Fruit fly (Drosophila melanogaster): ENCODE data around the gene Gpdh3.

DNA sequence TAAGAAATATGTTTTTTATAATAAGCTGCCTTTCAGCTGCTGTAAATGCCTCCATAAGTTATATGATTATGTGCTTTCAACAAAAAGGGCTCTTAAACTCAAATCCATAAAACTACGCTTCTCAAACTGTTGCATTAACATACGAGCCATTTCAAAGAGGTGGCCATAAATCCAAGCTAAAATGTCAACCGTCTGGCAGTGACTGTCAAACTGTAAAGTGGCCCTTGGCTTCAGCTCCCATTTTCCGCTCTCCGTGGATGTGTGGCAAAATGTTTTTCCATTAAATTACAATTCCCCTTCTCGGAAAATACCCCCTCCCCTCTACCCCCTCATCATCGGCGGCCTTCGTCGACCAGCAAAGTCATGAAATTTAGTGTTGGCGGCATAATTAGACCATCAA lies 39.1 kb upstream of the Gpdh3 start:
- TF ChIP-seq Gug (GFP tag; IDR thresholded peaks at IDR 0.05) (no peak), acj6 (GFP tag; optimal IDR thresholded peaks at IDR 0.05) (no peak), CG1621 (tag; optimal IDR thresholded peaks at IDR 0.05) (no peak), CG34406 (GFP tag; optimal IDR thresholded peaks at IDR 0.05) (no peak), Met (GFP tag; optimal IDR thresholded peaks at IDR 0.05) (no peak), CG11762 (GFP tag; optimal IDR thresholded peaks at IDR 0.05; ENCODE audit: insufficient read depth) (no peak), vri (GFP tag; optimal IDR thresholded peaks at IDR 0.05) (no peak), CG32006 (GFP tag; optimal IDR thresholded peaks at IDR 0.05) (no peak), CG3032 (tag; optimal IDR thresholded peaks at IDR 0.05) (no peak), pdm3 (GFP tag; optimal IDR thresholded peaks at IDR 0.05) (no peak)

Data from whole organism, prepupa.